Fruit fly (Drosophila melanogaster): ENCODE data around the gene Cyp4d2.

The Cyp4d2 gene

DNA sequence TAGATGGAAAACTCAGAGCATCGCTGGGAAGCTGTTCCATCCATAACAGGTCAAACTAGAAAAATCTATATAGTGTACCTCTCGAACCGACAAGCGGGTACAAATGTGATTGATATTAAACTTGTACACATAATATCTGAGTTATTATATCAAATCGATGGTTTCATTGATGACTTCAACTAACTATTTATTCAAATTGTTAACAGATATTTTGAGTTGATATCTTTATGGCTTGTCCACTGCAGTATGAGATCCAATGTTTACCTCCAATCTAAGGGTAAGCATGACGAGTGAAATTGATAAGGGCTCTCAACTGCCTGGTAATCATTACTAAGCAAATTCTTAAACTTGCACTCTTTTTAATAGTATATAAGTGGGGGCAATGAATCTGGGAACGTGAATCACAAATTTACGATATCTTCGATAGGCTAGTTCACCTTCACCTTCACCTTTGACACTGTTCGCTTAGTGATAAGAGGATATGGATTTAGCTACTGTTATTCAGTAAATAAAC is at the start of gene Cyp4d2:
TSS of gene Cyp4d2 (plus strand) at position 51 of the 514 bp plus-strand sequence.
- no peak for TF ChIP-seq eyg (GFP tag; optimal IDR thresholded peaks at IDR 0.05)
- TF ChIP-seq p53 (GFP tag; optimal IDR thresholded peaks at IDR 0.05): no peak
- TF ChIP-seq Hr78 (GFP tag; optimal IDR thresholded peaks at IDR 0.05): peak in 1 of 2 experiments; percentile 47

- TF ChIP-seq CG14667 (GFP tag; IDR thresholded peaks at IDR 0.05): peak; percentile 56
- 0 out of 2 replicates have a peak, but pooled peaks have one; percentile 8 for TF ChIP-seq CG3847 (GFP tag; IDR thresholded peaks at IDR 0.05)
- peak; percentile 6 for TF ChIP-seq CG4328 (GFP tag; optimal IDR thresholded peaks at IDR 0.05)
- TF ChIP-seq dysf (GFP tag; IDR thresholded peaks at IDR 0.05): peak; percentile 71
- TF ChIP-seq chif (GFP tag; optimal IDR thresholded peaks at IDR 0.05): peak; percentile 41 to 74
- TF ChIP-seq CG4404 (GFP tag; IDR thresholded peaks at IDR 0.05): peak; percentile 33
- peak; percentile 34 for TF ChIP-seq CG4854 (GFP tag; optimal IDR thresholded peaks at IDR 0.05)
- TF ChIP-seq Gsc (GFP tag; IDR thresholded peaks at IDR 0.05): no peak
- peak; percentile 73 for TF ChIP-seq dmrt11E (tag; optimal IDR thresholded peaks at IDR 0.05)
- TF ChIP-seq klu (GFP tag; IDR thresholded peaks at IDR 0.05): no peak
- no peak for TF ChIP-seq Dip2 (GFP tag; IDR thresholded peaks at IDR 0.05)
- no peak for TF ChIP-seq wor (GFP tag; IDR thresholded peaks at IDR 0.05)
- no peak for TF ChIP-seq CG7928 (GFP tag; optimal IDR thresholded peaks at IDR 0.05)
- TF ChIP-seq grau (tag; optimal IDR thresholded peaks at IDR 0.05): peak; percentile 72
- peak; percentile 33 for TF ChIP-seq repo (GFP tag; optimal IDR thresholded peaks at IDR 0.05)
- peak; percentile 66 for TF ChIP-seq CG6254 (GFP tag; optimal IDR thresholded peaks at IDR 0.05)
- TF ChIP-seq Dfd (GFP tag; optimal IDR thresholded peaks at IDR 0.05): no peak
- peak; percentile 18 for TF ChIP-seq Vsx1 (GFP tag; optimal IDR thresholded peaks at IDR 0.05)
- no peak for TF ChIP-seq C15 (GFP tag; IDR thresholded peaks at IDR 0.05)
- peak; percentile 25 for TF ChIP-seq CG9437 (GFP tag; optimal IDR thresholded peaks at IDR 0.05)
- peak; percentile 10 for TF ChIP-seq CG9609 (GFP tag; optimal IDR thresholded peaks at IDR 0.05)
- peak; percentile 40 for TF ChIP-seq ssp (GFP tag; IDR thresholded peaks at IDR 0.05)
- TF ChIP-seq CG13624 (GFP tag; optimal IDR thresholded peaks at IDR 0.05): peak; percentile 28
- TF ChIP-seq eve (GFP tag; optimal IDR thresholded peaks at IDR 0.05): no peak
- TF ChIP-seq ind (GFP tag; optimal IDR thresholded peaks at IDR 0.05): peak; percentile 69
- TF ChIP-seq Optix (GFP tag; IDR thresholded peaks at IDR 0.05): peak; percentile 62; the same call in 2 of the 3 replicates
- TF ChIP-seq amos (GFP tag; IDR thresholded peaks at IDR 0.05; ENCODE audit: partially characterized antibody): no peak
- TF ChIP-seq sr (GFP tag; IDR thresholded peaks at IDR 0.05): no peak
- peak; percentile 28 for TF ChIP-seq CG6854 (GFP tag; optimal IDR thresholded peaks at IDR 0.05)
- peak; percentile 25 for TF ChIP-seq CG17186 (GFP tag; optimal IDR thresholded peaks at IDR 0.05)
- TF ChIP-seq CG4282 (GFP tag; optimal IDR thresholded peaks at IDR 0.05): no peak
- TF ChIP-seq CG12744 (GFP tag; optimal IDR thresholded peaks at IDR 0.05): peak; percentile 36
- peak; percentile 4 for TF ChIP-seq Deaf1 (tag; optimal IDR thresholded peaks at IDR 0.05)
- TF ChIP-seq br (optimal IDR thresholded peaks at IDR 0.05): no peak
- peak; percentile 48 for TF ChIP-seq Sox100B (GFP tag; optimal IDR thresholded peaks at IDR 0.05)
- 0 out of 3 replicates have a peak, but pooled peaks have one; percentile 17 for TF ChIP-seq CG6175 (GFP tag; IDR thresholded peaks at IDR 0.05)
- peak; percentile 79 for TF ChIP-seq phol (tag; optimal IDR thresholded peaks at IDR 0.05)
- peak; percentile 61 for TF ChIP-seq CG1602 (GFP tag; optimal IDR thresholded peaks at IDR 0.05)
- peak; percentile 42 for TF ChIP-seq cwo (GFP tag; optimal IDR thresholded peaks at IDR 0.05)
- no peak for TF ChIP-seq gt (GFP tag; IDR thresholded peaks at IDR 0.05)
- no peak for TF ChIP-seq CG3065 (GFP tag; optimal IDR thresholded peaks at IDR 0.05)
- TF ChIP-seq ac (GFP tag; optimal IDR thresholded peaks at IDR 0.05): no peak
- no peak for TF ChIP-seq stwl (tag; optimal IDR thresholded peaks at IDR 0.05)
- TF ChIP-seq CG10267 (tag; optimal IDR thresholded peaks at IDR 0.05): peak; percentile 65
- TF ChIP-seq HLH54F (GFP tag; optimal IDR thresholded peaks at IDR 0.05): peak; percentile 27
- no peak for TF ChIP-seq h (optimal IDR thresholded peaks at IDR 0.05)
Observed at dm6 chrX:2134226-2134880, 41.5 kb upstream of the Cyp4d2 start.

Measured in whole organism, embryonic.